Worm (Caenorhabditis elegans) whole organism, L2 larva: ENCODE data around the gene W04G3.12.

Source experiments
- R02D3.7 ChIP-seq: fragments of 150-350 bp; optimal IDR thresholded peaks from 2 replicates; lab custom pipeline; 2014; ENCODE audit warnings: missing biosample characterization, missing genetic modification characterization
- ceh-16 ChIP-seq: fragments of 150-350 bp; optimal IDR thresholded peaks from 2 replicates; lab custom pipeline; 2014; ENCODE audit warnings: missing biosample characterization, missing genetic modification characterization
- sma-9 ChIP-seq, 2 experiments: fragments of 150-350 bp in 1 of 2; sonication (generic microtip) in 1 of 2; optimal IDR thresholded peaks; 2 replicates each; lab custom pipeline; 2014 to 2016; ENCODE audit warnings: missing genetic modification characterization in 2 of 2, mild to moderate bottlenecking in 1 of 2, missing biosample characterization in 1 of 2, missing compliant biosample characterization in 1 of 2, missing genetic modification reagents in 1 of 2, moderate library complexity in 1 of 2
- ztf-1 ChIP-seq: fragments of 200-800 bp; sonication (Bioruptor generic); conservative IDR thresholded peaks from 2 replicates; pipeline ENCODE4 v1.3.6; 2022; ENCODE audit warnings: missing genetic modification characterization, missing compliant biosample characterization
- ztf-11 ChIP-seq: sonication (generic microtip); optimal IDR thresholded peaks from 2 replicates; lab custom pipeline; 2017; ENCODE audit warnings: missing biosample characterization, missing genetic modification characterization
- ztf-4 ChIP-seq: fragments of 150-350 bp; optimal IDR thresholded peaks from 2 replicates; lab custom pipeline; 2014; ENCODE audit warnings: missing biosample characterization, missing genetic modification characterization

ce11 chrX:11028617-11029016, 48.0 kb downstream of the W04G3.12 start, which contains the start of gene ldb-1:
- TF ChIP-seq ztf-4 (no peak), R02D3.7 (tag; lab: Kevin White, UChicago) (no peak), ztf-1 (no peak), ceh-16 (tag; lab: Kevin White, UChicago) (no peak), sma-9 (GFP tag; optimal IDR thresholded peaks at IDR 0.05; lab: Kevin White, UChicago) (no peak), sma-9 (tag; optimal IDR thresholded peaks at IDR 0.05; lab: Kevin White, UChicago) (no peak), ztf-11 (tag; lab: Kevin White, UChicago) (no peak)
